Worm (Caenorhabditis elegans): ENCODE measurements around the gene K10H10.12.

DNA sequence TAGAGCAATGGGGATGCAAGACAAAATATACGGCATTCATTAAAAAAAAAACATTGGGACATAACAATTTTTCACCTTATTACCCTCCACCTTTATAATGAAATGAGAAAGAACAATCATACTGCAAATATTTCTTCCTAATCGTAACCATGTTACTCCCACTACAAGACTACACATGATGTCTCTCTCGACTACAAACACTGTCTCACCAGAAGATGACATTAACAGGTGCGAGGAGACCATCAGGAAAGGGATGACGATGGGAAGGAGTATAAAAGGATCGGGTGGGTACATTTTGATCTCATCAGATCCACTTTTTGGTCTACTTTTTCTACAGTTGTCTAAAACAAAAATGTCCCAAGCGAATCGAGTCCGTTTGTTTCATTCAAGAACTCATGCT is 8.3 kb downstream of the K10H10.12 start, which contains the start of gene dhs-8:
- TF ChIP-seq egl-44 (GFP tag; IDR thresholded peaks at IDR 0.05) (no peak), aptf-3 (GFP tag; IDR thresholded peaks at IDR 0.05) (no peak), ztf-3 (GFP tag; optimal IDR thresholded peaks at IDR 0.05) (no peak), F57C9.4 (tag; optimal IDR thresholded peaks at IDR 0.05) (no peak), hlh-12 (tag; optimal IDR thresholded peaks at IDR 0.05) (no peak), ama-1 (optimal IDR thresholded peaks at IDR 0.05) (no peak), ama-1 (GFP tag; optimal IDR thresholded peaks at IDR 0.05) (no peak), ztf-28 (GFP tag; IDR thresholded peaks at IDR 0.05) (no peak)

Data from whole organism, young adult.